Fruit fly (Drosophila melanogaster) whole organism, embryonic: ENCODE measurements around the gene CG3097.
A peak's percentile ranks its signal among the peaks of the same experiment; 100 is the strongest.

Source experiments
- Adf1 ChIP-seq: fragments of 200-800 bp; sonication (Bioruptor generic); IDR thresholded peaks from 2 replicates; pipeline ENCODE4 v1.3.6; 2022; ENCODE audit warnings: missing biosample characterization, missing genetic modification characterization
- B-H2 ChIP-seq: fragments of 200-800 bp; sonication (Bioruptor generic); optimal IDR thresholded peaks from 2 replicates; lab custom pipeline; 2018; ENCODE audit warnings: missing biosample characterization, mild to moderate bottlenecking, missing genetic modification characterization
- BEAF-32 ChIP-seq: fragments of 200-800 bp; sonication (Bioruptor generic); optimal IDR thresholded peaks from 3 replicates; lab custom pipeline; 2017; ENCODE audit warnings: missing biosample characterization, missing genetic modification characterization, mild to moderate bottlenecking, moderate library complexity, missing genetic modification reagents
- CG10147 ChIP-seq: fragments of 200-800 bp; sonication (Bioruptor generic); optimal IDR thresholded peaks from 2 replicates; lab custom pipeline; 2019; ENCODE audit warnings: missing biosample characterization, mild to moderate bottlenecking, missing genetic modification characterization, moderate library complexity
- CG10321 ChIP-seq: fragments of 200-800 bp; sonication (Bioruptor generic); IDR thresholded peaks from 2 replicates; pipeline ENCODE4 v1.3.6; 2022; ENCODE audit warnings: missing biosample characterization, missing genetic modification characterization
- CG11093 ChIP-seq: fragments of 200-800 bp; sonication (Bioruptor generic); IDR thresholded peaks from 3 replicates; pipeline ENCODE4 v1.3.6; 2022; ENCODE audit warnings: missing biosample characterization, missing genetic modification characterization
- CG12071 ChIP-seq: fragments of 200-800 bp; sonication (Bioruptor generic); optimal IDR thresholded peaks from 3 replicates; lab custom pipeline; 2018; ENCODE audit warnings: missing biosample characterization, mild to moderate bottlenecking, missing genetic modification characterization
- CG12219 ChIP-seq: fragments of 200-800 bp; sonication (Bioruptor generic); optimal IDR thresholded peaks from 3 replicates; lab custom pipeline; 2018; ENCODE audit warnings: missing biosample characterization, mild to moderate bottlenecking, missing genetic modification characterization
- CG12744 ChIP-seq: fragments of 200-800 bp; sonication (Bioruptor generic); optimal IDR thresholded peaks from 2 replicates; lab custom pipeline; 2016; ENCODE audit warnings: missing biosample characterization, missing genetic modification characterization
- CG14441 ChIP-seq: fragments of 200-800 bp; sonication (Bioruptor generic); IDR thresholded peaks from 2 replicates; pipeline ENCODE4 v1.3.6; 2022; ENCODE audit warnings: missing biosample characterization, missing genetic modification characterization
- CG14965 ChIP-seq: fragments of 200-800 bp; sonication (Bioruptor generic); optimal IDR thresholded peaks from 2 replicates; lab custom pipeline; 2016; ENCODE audit warnings: missing biosample characterization, missing genetic modification characterization, borderline replicate concordance
- CG15269 ChIP-seq: fragments of 200-800 bp; sonication (Bioruptor generic); optimal IDR thresholded peaks from 2 replicates; lab custom pipeline; 2018; ENCODE audit warnings: missing biosample characterization, mild to moderate bottlenecking, missing genetic modification characterization, moderate library complexity
- CG15696 ChIP-seq: fragments of 200-800 bp; sonication (Bioruptor generic); optimal IDR thresholded peaks from 2 replicates; lab custom pipeline; 2019; ENCODE audit warnings: missing biosample characterization, mild to moderate bottlenecking, missing genetic modification characterization, moderate library complexity
- CG2129 ChIP-seq: fragments of 200-800 bp; sonication (Bioruptor generic); IDR thresholded peaks from 2 replicates; pipeline ENCODE4 v1.3.6; 2022; ENCODE audit warnings: missing biosample characterization, missing genetic modification characterization; ENCODE audit not compliant: partially characterized antibody
- CG2712 ChIP-seq: fragments of 200-800 bp; optimal IDR thresholded peaks from 3 replicates; lab custom pipeline; 2019; ENCODE audit warnings: missing biosample characterization, mild to moderate bottlenecking, missing genetic modification characterization, moderate library complexity
- CG3847 ChIP-seq: fragments of 200-800 bp; sonication (Bioruptor generic); IDR thresholded peaks from 2 replicates; pipeline ENCODE4 v1.3.6; 2022; ENCODE audit warnings: missing biosample characterization, missing genetic modification characterization
- CG43689 ChIP-seq: fragments of 200-800 bp; sonication (Bioruptor generic); IDR thresholded peaks from 2 replicates; pipeline ENCODE4 v1.3.6; 2022; ENCODE audit warnings: missing biosample characterization, missing genetic modification characterization
- CG7928 ChIP-seq: fragments of 200-800 bp; sonication (Bioruptor generic); optimal IDR thresholded peaks from 2 replicates; lab custom pipeline; 2017; ENCODE audit warnings: missing biosample characterization, mild to moderate bottlenecking, missing genetic modification characterization
- CG7963 ChIP-seq: fragments of 200-800 bp; sonication (Bioruptor generic); IDR thresholded peaks from 3 replicates; pipeline ENCODE4 v1.3.6; 2022; ENCODE audit warnings: missing biosample characterization, missing genetic modification characterization; ENCODE audit not compliant: partially characterized antibody
- CG8924 ChIP-seq: fragments of 200-800 bp; optimal IDR thresholded peaks from 3 replicates; lab custom pipeline; 2019; ENCODE audit warnings: missing biosample characterization, mild to moderate bottlenecking, missing genetic modification characterization, moderate library complexity
- CG9215 ChIP-seq: fragments of 200-800 bp; sonication (Bioruptor generic); IDR thresholded peaks from 2 replicates; pipeline ENCODE4 v1.3.6; 2022; ENCODE audit warnings: missing biosample characterization, missing genetic modification characterization
- CG9797 ChIP-seq: fragments of 200-800 bp; sonication (Bioruptor generic); optimal IDR thresholded peaks from 3 replicates; lab custom pipeline; 2018; ENCODE audit warnings: missing biosample characterization, mild to moderate bottlenecking, missing genetic modification characterization
- CG9876 ChIP-seq: fragments of 200-800 bp; sonication (Bioruptor generic); optimal IDR thresholded peaks from 2 replicates; lab custom pipeline; 2016; ENCODE audit warnings: missing biosample characterization, missing genetic modification characterization
- CkIIα-i1 ChIP-seq: fragments of 200-800 bp; sonication (Bioruptor generic); IDR thresholded peaks from 2 replicates; pipeline ENCODE4 v1.3.6; 2022; ENCODE audit warnings: missing biosample characterization, missing genetic modification characterization
- Doc2 ChIP-seq: fragments of 200-800 bp; sonication (Bioruptor generic); IDR thresholded peaks from 2 replicates; pipeline ENCODE4 v1.3.6; 2022; ENCODE audit warnings: missing biosample characterization, missing genetic modification characterization
- Doc3 ChIP-seq: fragments of 200-800 bp; sonication (Bioruptor generic); IDR thresholded peaks from 3 replicates; pipeline ENCODE4 v1.3.6; 2022; ENCODE audit warnings: missing biosample characterization, missing genetic modification characterization; ENCODE audit not compliant: partially characterized antibody
- HLH4C ChIP-seq: fragments of 200-800 bp; sonication (Bioruptor generic); IDR thresholded peaks from 3 replicates; pipeline ENCODE4 v1.3.6; 2022; ENCODE audit warnings: missing biosample characterization, missing genetic modification characterization; ENCODE audit not compliant: partially characterized antibody
- Hey ChIP-seq: fragments of 200-800 bp; sonication (Bioruptor generic); optimal IDR thresholded peaks from 3 replicates; lab custom pipeline; 2018; ENCODE audit warnings: missing biosample characterization, mild to moderate bottlenecking, missing genetic modification characterization
- Hr51 ChIP-seq, 2 experiments: fragments of 200-800 bp; sonication (Bioruptor generic); optimal IDR thresholded peaks; 2 replicates in 1 of 2; 3 replicates in 1 of 2; lab custom pipeline; 2016 to 2018; ENCODE audit warnings: missing biosample characterization in 2 of 2, missing genetic modification characterization in 2 of 2, mild to moderate bottlenecking in 1 of 2, moderate library complexity in 1 of 2
- Hr78 ChIP-seq, 2 experiments: fragments of 200-800 bp in 1 of 2; fragments of >200 bp in 1 of 2; sonication (Bioruptor generic) in 1 of 2; optimal IDR thresholded peaks; 2 replicates each; lab custom pipeline; 2017 to 2019; ENCODE audit warnings: missing biosample characterization in 2 of 2, missing genetic modification characterization in 2 of 2, mild to moderate bottlenecking in 1 of 2, moderate library complexity in 1 of 2
- Mrtf ChIP-seq: fragments of 200-800 bp; sonication (Bioruptor generic); IDR thresholded peaks from 3 replicates; pipeline ENCODE4 v1.3.6; 2022; ENCODE audit warnings: missing biosample characterization, missing genetic modification characterization
- Nf-YC ChIP-seq: fragments of 200-800 bp; optimal IDR thresholded peaks from 3 replicates; lab custom pipeline; 2019; ENCODE audit warnings: missing biosample characterization, mild to moderate bottlenecking, missing genetic modification characterization, moderate library complexity
- cad ChIP-seq: fragments of >200 bp; optimal IDR thresholded peaks from 2 replicates; lab custom pipeline; 2017; ENCODE audit warnings: missing biosample characterization, missing genetic modification characterization
- croc ChIP-seq: fragments of 200-800 bp; sonication (Bioruptor generic); conservative IDR thresholded peaks from 3 replicates; pipeline ENCODE4 v1.3.6; 2022; ENCODE audit warnings: missing biosample characterization, missing genetic modification characterization
- dimm ChIP-seq: fragments of 200-800 bp; sonication (Bioruptor generic); IDR thresholded peaks from 2 replicates; pipeline ENCODE4 v1.3.6; 2022; ENCODE audit warnings: missing biosample characterization, missing genetic modification characterization
- dmrt99B ChIP-seq: fragments of 200-800 bp; sonication (Bioruptor generic); optimal IDR thresholded peaks from 2 replicates; lab custom pipeline; 2018; ENCODE audit warnings: missing biosample characterization, mild to moderate bottlenecking, missing genetic modification characterization, moderate library complexity
- esg ChIP-seq: fragments of 200-800 bp; sonication (Bioruptor generic); conservative IDR thresholded peaks from 2 replicates; pipeline ENCODE4 v1.3.6; 2022; ENCODE audit warnings: missing biosample characterization, missing genetic modification characterization
- gem ChIP-seq: fragments of 200-800 bp; sonication (Bioruptor generic); optimal IDR thresholded peaks from 2 replicates; lab custom pipeline; 2019; ENCODE audit warnings: missing biosample characterization, mild to moderate bottlenecking, missing genetic modification characterization, moderate library complexity
- inv ChIP-seq: fragments of 200-800 bp; sonication (Bioruptor generic); IDR thresholded peaks from 2 replicates; pipeline ENCODE4 v1.3.6; 2022; ENCODE audit warnings: missing biosample characterization, missing genetic modification characterization; ENCODE audit not compliant: partially characterized antibody
- ken ChIP-seq: fragments of 200-800 bp; sonication (Bioruptor generic); IDR thresholded peaks from 3 replicates; pipeline ENCODE4 v1.3.6; 2022; ENCODE audit warnings: missing biosample characterization, missing genetic modification characterization
- klu ChIP-seq: fragments of 200-800 bp; sonication (Bioruptor generic); IDR thresholded peaks from 2 replicates; pipeline ENCODE4 v1.3.6; 2022; ENCODE audit warnings: missing biosample characterization, missing genetic modification characterization
- nerfin-1 ChIP-seq: fragments of 200-800 bp; sonication (Bioruptor generic); optimal IDR thresholded peaks from 3 replicates; lab custom pipeline; 2019; ENCODE audit warnings: missing biosample characterization, mild to moderate bottlenecking, missing genetic modification characterization, moderate library complexity
- phol ChIP-seq: fragments of 200-800 bp; sonication (Bioruptor generic); optimal IDR thresholded peaks from 3 replicates; lab custom pipeline; 2018; ENCODE audit warnings: missing biosample characterization, mild to moderate bottlenecking, missing genetic modification characterization, moderate library complexity
- rib ChIP-seq: fragments of 200-800 bp; sonication (Bioruptor generic); IDR thresholded peaks from 2 replicates; pipeline ENCODE4 v1.3.6; 2022; ENCODE audit warnings: missing biosample characterization, missing genetic modification characterization
- row ChIP-seq: fragments of 200-800 bp; sonication (Bioruptor generic); IDR thresholded peaks from 3 replicates; pipeline ENCODE4 v1.3.6; 2022; ENCODE audit warnings: missing biosample characterization, missing genetic modification characterization
- salm ChIP-seq: fragments of 200-800 bp; sonication (Bioruptor generic); optimal IDR thresholded peaks from 2 replicates; lab custom pipeline; 2018; ENCODE audit warnings: missing biosample characterization, mild to moderate bottlenecking, missing genetic modification characterization
- tap ChIP-seq: fragments of 200-800 bp; optimal IDR thresholded peaks from 3 replicates; lab custom pipeline; 2019; ENCODE audit warnings: missing biosample characterization, mild to moderate bottlenecking, missing genetic modification characterization, moderate library complexity
- zf30C ChIP-seq: fragments of 200-800 bp; sonication (Bioruptor generic); optimal IDR thresholded peaks from 3 replicates; lab custom pipeline; 2018; ENCODE audit warnings: missing biosample characterization, mild to moderate bottlenecking, missing genetic modification characterization
- zfh1 ChIP-seq: fragments of 200-800 bp; sonication (Bioruptor generic); IDR thresholded peaks from 3 replicates; pipeline ENCODE4 v1.3.6; 2022; ENCODE audit warnings: missing biosample characterization, missing genetic modification characterization

The CG3097 gene

DNA sequence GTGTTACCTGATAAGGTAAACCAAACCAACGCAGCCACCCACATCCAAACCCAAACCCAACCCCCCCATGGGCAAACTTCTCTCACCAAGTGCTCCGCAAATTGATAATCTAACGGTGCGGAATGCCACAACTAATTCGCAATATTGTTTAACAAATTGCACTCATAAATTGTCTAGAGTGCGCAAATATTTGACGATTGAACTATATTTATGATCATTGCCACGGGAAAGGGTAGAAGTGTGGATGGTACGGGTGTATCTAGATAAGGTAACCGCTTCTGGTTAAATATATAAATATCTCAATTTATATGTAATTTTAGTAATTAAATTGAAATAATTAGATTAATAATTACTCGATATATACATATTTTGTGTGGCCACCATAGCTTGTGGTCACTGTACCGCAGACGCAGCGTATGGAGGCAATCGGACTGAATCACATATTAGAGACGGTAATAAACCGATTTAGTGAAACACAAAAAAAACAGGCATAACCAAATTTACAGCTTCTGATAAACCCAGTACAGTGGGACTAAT, 52.0 kb downstream of the CG3097 start (continued):
- peak; percentile 64; the same call in 1 of the 2 replicates for TF ChIP-seq CG9215 (GFP tag; lab: Robert Waterston, UW)
- no peak for TF ChIP-seq CG11093
- no peak for TF ChIP-seq BEAF-32 (GFP tag; lab: Kevin White, UChicago)
- TF ChIP-seq B-H2, result peak; percentile 88
- peak; percentile 10 for TF ChIP-seq phol (tag; lab: Kevin White, UChicago)
- TF ChIP-seq CG43689, result no peak
- TF ChIP-seq croc (GFP tag; lab: Robert Waterston, UW), result no peak
- peak; percentile 37; the same call in 1 of the 2 replicates for TF ChIP-seq esg
- TF ChIP-seq gem (tag; lab: Kevin White, UChicago), result peak; percentile 75
- TF ChIP-seq CG10147 (GFP tag; lab: Kevin White, UChicago), result peak; percentile 50
- TF ChIP-seq dimm (GFP tag; lab: Robert Waterston, UW), result no peak
- peak; percentile 56 for TF ChIP-seq CG2712
- no peak for TF ChIP-seq Hr78 (GFP tag; optimal IDR thresholded peaks at IDR 0.05; lab: Kevin White, UChicago)
- TF ChIP-seq tap (tag; lab: Kevin White, UChicago), result peak; percentile 23
- TF ChIP-seq Hr51 (GFP tag; optimal IDR thresholded peaks at IDR 0.05; lab: Kevin White, UChicago), result peak in 1 of 2 experiments; percentile 53
- TF ChIP-seq Doc3, result no peak
- TF ChIP-seq klu (GFP tag; lab: Robert Waterston, UW), result no peak
- 0 out of 3 replicates have a peak, but pooled peaks have one; percentile 57 for TF ChIP-seq Mrtf (GFP tag; lab: Robert Waterston, UW)
- TF ChIP-seq HLH4C (GFP tag; lab: Robert Waterston, UW), result no peak
- TF ChIP-seq ken (GFP tag; lab: Robert Waterston, UW), result no peak
- TF ChIP-seq CG14441 (GFP tag; lab: Robert Waterston, UW), result peak; percentile 56; the same call in 1 of the 2 replicates
- TF ChIP-seq Doc2, result no peak
- TF ChIP-seq zfh1 (GFP tag; lab: Robert Waterston, UW), result peak; percentile 61; the same call in 2 of the 3 replicates
- no peak for TF ChIP-seq CG2129 (GFP tag; lab: Robert Waterston, UW)
- TF ChIP-seq dmrt99B (tag; lab: Kevin White, UChicago), result peak; percentile 56
- TF ChIP-seq CG9797, result no peak
- peak; percentile 32 for TF ChIP-seq CG12219 (GFP tag; lab: Kevin White, UChicago)
- peak; percentile 83 for TF ChIP-seq row (GFP tag; lab: Robert Waterston, UW)
- peak; percentile 69 for TF ChIP-seq CG8924
- no peak for TF ChIP-seq CG14965 (GFP tag; lab: Kevin White, UChicago)
- TF ChIP-seq CG9876 (GFP tag; lab: Kevin White, UChicago), result no peak
- no peak for TF ChIP-seq CG15696 (tag; lab: Kevin White, UChicago)
- no peak for TF ChIP-seq Hey (tag; lab: Kevin White, UChicago)
- no peak for TF ChIP-seq CG10321
- no peak for TF ChIP-seq nerfin-1
- no peak for TF ChIP-seq CG12744 (GFP tag; lab: Kevin White, UChicago)
- peak; percentile 23 for TF ChIP-seq Nf-YC
- peak; percentile 77 for TF ChIP-seq CG3847 (GFP tag; lab: Robert Waterston, UW)
- TF ChIP-seq CG15269 (tag; lab: Kevin White, UChicago), result peak; percentile 81
- no peak for TF ChIP-seq salm (tag; lab: Kevin White, UChicago)
- peak; percentile 22 for TF ChIP-seq CG12071 (GFP tag; lab: Kevin White, UChicago)
- peak; percentile 84 for TF ChIP-seq rib (GFP tag; lab: Robert Waterston, UW)
- peak; percentile 12 for TF ChIP-seq CG7928 (GFP tag; lab: Kevin White, UChicago)
- TF ChIP-seq zf30C (GFP tag; lab: Kevin White, UChicago), result no peak
- peak; percentile 50 for TF ChIP-seq Adf1
- TF ChIP-seq CG7963, result no peak
- no peak for TF ChIP-seq cad (GFP tag; lab: Kevin White, UChicago)
- no peak for TF ChIP-seq inv (GFP tag; lab: Robert Waterston, UW)
- 0 out of 2 replicates have a peak, but pooled peaks have one; percentile 34 for TF ChIP-seq CkIIα-i1
